Fruit fly (Drosophila melanogaster): Measurements from ENCODE around the gene ato.

ato gene

DNA sequence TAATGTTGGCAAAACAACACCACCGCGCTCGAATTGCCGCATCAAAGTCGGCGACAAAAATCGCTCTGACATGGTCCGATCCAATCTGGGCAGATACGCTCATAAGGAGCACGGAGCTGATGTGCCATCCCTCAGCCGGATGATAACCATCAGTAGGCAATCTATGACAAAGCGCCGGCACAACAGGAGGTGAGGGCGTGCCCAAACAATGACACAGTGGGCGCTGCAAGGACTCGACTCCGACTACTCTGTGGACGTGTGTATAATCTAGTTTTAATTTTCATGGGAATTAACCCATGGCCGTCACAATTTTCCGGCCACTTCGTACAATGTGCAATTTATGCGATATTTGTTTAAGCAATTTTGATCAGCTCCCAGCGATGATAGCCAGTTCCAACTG is 2.8 kb upstream of the ato start:
- TF ChIP-seq noc (tag; optimal IDR thresholded peaks at IDR 0.05): no peak

dm6 chr3R:8279970-8280369 is 2.1 kb downstream of the ato start:
- TF ChIP-seq noc (tag; optimal IDR thresholded peaks at IDR 0.05): no peak

DNA sequence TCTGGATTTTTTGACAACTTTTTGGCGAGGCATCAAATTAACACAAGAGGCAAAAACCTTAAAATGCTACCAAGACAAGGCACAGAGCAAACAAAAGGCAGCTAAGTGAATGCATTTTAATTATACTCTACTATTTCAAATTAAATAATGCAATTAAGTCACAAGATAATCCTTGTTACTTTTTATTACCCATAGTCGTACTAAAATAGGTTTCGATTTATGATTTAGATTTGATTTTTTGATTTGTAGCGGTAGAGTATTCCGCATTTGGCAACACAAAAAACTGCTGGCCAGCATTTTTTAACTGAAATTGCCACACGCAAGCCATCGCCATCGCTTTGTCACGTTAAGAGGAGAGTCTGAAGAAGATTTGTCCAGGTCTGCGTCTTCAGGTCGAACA is 4.9 kb downstream of the ato start:
- TF ChIP-seq noc (tag; optimal IDR thresholded peaks at IDR 0.05): no peak

DNA sequence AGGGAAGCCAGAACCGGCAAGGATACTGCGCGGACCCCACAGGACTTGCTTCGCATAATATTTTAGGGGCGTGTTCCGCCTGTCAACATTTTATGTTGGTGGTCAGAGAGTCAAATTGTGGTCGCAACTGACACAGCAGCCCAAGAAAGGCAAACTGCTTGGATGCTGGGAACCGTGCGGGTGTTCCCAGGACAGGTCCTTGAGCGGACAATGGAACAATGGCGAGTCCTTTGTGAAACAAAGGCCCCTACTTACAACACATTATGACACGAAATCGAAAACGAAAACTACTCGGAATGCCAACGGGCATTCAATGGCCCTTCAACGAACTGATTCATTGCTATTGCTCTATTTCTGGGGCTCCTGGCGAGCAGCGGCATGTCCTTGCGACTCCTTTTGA is 6.4 kb downstream of the ato start:
- TF ChIP-seq noc (tag; optimal IDR thresholded peaks at IDR 0.05): no peak

DNA sequence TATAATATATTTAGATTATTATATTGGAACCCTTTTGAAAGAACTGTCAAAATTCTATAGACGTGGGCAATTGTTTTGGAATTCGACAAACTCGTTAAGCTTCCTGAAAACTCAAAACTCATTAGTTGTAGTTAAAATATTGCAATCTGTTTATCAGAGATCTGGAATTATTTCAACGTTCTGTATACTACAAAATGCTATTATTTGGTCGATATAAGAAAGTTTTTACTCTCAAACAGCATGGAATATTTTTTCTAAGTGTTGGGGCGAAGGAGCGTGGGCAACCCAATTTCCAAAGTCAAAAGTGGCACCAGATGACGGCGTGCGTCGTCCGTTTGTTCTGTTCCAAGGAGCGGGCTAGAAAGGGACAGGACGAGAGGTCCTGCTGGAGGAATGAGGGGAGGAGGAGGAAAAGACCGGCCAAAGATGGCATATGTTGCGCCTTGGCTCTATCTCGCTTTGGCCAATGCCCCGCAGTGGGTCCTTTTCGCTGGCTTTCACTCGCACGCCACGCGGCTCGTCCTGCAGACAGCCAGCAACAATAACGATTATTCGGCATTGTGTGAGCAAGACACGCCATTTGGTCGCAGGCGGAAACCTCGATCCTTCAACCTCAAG is 8.0 kb downstream of the ato start:
- TF ChIP-seq noc (tag; optimal IDR thresholded peaks at IDR 0.05): no peak

dm6 chr3R:8287697-8288096 is 9.8 kb downstream of the ato start, which contains the start of gene Nazo:
Gene Nazo, plus strand, starts transcription at chr3R:8287876.
- TF ChIP-seq noc (tag; optimal IDR thresholded peaks at IDR 0.05): no peak

dm6 chr3R:8288790-8289189 is 10.9 kb downstream of the ato start:
- TF ChIP-seq noc (tag; optimal IDR thresholded peaks at IDR 0.05): no peak

DNA sequence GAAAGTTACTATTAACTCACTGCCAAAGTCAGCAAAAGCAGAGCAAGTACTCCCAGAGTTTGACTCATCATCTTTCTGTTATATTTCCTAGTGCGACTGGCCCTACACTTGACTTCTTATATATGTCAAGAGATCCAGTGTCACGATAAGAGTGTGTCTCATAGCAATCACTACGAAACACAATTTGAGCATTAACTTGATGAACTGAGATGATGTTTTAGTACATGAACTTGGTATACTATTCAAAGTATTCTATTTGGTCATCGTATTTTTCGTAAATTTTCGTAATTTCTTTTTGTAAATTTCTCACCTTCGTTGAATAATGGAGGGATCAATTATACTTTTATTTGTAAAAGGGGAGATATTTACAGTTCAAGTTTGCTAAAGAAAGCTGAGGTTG is 12.6 kb downstream of the ato start, which contains the start of gene CG11672:
CG11672 (minus strand) TSS at position 101 of the 400 bp plus-strand sequence.
- TF ChIP-seq noc (tag; optimal IDR thresholded peaks at IDR 0.05): no peak

dm6 chr3R:8290940-8291339 is 13.1 kb downstream of the ato start, which contains the start of gene CG31464:
Gene CG31464, plus strand, starts transcription at chr3R:8291240.
- no peak for TF ChIP-seq noc (tag; optimal IDR thresholded peaks at IDR 0.05)

DNA sequence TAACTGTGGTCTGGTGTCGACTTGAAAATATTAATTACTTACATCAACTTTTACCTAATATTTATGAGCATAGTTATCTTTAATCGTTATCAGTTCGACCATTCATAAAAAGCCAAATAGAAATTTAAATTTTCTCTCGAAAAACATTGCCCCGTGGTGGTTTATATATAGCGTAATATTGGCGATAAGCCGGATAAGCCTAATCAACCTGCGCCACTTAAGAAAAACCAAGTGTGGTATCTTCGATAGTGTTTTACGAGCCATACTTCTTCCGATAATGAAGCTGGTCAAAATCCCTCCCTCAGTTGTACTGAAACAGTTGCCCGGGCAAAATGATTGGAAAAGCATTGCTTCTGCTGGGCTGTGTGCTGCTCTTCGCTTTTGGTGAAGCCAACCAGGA is 14.2 kb downstream of the ato start, which contains the start of gene CG31463:
CG31463 (plus strand) TSS at position 302 of the 400 bp plus-strand sequence.
- TF ChIP-seq noc (tag; optimal IDR thresholded peaks at IDR 0.05): no peak

DNA sequence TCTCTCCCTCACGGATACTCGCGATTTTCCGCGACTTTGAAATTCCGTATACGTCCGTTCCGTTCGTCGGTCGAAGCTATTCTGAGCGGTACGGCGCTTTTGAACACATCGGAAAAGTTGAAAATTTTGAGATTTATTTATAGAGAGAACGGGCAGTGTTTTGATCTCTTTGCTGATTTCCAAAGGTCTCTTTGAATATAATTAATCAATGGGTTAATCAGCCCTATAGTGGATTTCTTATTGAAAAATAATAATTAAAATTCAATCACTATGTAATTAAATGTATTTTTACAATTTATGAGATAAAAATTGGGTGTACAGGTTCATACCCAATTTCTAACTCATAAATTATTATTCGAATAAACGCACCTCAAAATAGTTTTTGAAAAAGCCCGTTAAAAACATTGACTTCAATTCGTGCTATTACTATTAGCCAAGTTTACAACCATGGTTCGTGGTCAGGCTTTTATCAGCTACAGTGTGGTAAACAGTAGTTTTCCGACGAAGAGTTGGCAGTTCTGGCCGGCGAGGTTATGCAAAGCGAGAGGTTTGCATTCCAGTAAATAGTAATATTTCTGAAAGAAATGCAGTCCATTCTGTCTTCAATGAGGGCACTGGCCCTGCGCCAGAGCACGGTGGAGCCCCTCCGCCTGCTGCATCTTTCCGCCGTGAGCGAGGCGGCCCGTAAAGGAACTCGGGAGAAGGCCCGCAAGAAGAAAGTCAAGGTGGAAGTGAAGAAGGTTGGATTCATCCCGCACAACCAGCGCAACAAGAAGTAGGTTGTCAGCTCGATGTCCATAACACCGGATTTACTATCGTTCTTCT is 23.3 kb downstream of the ato start, which contains the start of the genes CG9626 and mRpL1:
CG9626 (minus strand) TSS at position 51 of the 825 bp plus-strand sequence.
mRpL1 (plus strand) TSS at position 513 of the 825 bp plus-strand sequence.
- no peak for TF ChIP-seq noc (tag; optimal IDR thresholded peaks at IDR 0.05)

dm6 chr3R:8303848-8304247 is 26.0 kb downstream of the ato start, which contains the start of gene nac:
Gene nac, minus strand, starts transcription at chr3R:8304023.
- no peak for TF ChIP-seq noc (tag; optimal IDR thresholded peaks at IDR 0.05)

- TF ChIP-seq noc (tag; optimal IDR thresholded peaks at IDR 0.05): no peak
Measured at dm6 chr3R:8305110-8305509, 27.3 kb downstream of the ato start, which contains the start of gene Sgt1. Gene Sgt1, minus strand, starts transcription at chr3R:8305274.

DNA sequence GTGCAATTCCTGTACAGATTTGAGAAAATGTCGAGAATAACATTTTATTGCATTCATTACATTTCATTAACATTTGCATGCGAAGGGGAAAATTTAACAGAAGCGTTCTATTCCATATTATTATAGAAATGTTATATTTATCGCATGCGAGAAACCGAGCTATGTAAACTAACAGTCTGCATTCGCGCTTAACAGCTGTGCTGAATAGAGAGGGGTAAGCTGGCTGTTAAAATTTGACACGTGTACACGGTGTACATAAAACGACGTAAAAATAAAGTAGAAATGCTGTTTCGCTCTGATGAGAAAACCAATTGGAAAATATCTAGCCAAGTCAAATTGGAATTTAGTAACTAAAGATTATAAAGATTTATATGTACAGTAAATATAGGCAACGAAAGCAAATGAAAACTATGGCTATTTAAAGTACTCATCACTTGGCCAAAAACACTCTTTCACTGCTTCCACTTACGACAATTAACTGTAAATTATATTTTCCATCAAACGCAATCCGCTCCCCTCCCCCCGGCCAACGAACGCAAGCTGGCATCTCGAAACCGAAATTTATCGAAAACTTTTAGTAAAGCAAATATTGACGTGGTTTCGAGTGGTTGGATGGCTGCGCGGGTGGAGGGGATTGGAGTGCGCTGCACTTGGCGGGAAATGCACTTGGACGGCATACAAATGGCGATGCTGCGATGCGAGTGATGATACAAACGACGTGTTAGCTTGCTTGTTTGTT is 28.5 kb downstream of the ato start:
- TF ChIP-seq noc (tag; optimal IDR thresholded peaks at IDR 0.05): no peak

DNA sequence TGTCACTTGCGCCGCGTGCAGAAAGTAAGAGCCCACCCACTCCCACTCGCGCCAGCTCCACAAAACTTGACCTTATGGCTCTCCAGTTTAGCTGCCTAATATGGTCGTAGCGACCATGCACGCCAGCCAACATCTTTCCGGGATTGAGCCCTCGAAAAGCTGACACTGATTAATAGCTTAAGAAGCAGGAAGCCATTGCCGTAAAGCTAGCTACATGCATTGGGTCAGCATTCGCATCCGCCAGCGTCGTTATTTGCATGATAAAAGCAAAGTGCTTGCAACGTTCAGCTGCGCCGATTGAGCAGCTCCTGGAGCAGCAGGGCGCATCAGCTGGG is 29.0 kb downstream of the ato start:
- TF ChIP-seq noc (tag; optimal IDR thresholded peaks at IDR 0.05): no peak

dm6 chr3R:8307283-8307682 is 29.4 kb downstream of the ato start:
- TF ChIP-seq noc (tag; optimal IDR thresholded peaks at IDR 0.05): no peak
